Fruit fly (Drosophila melanogaster): ENCODE data around the gene trol.

dm6 chrX:2434913-2435312 is 110.3 kb downstream of the trol start:
- TF ChIP-seq kay (GFP tag; ENCODE audit: borderline replicate concordance) (no peak), Mnt (GFP tag; optimal IDR thresholded peaks at IDR 0.05) (no peak)

Measured in whole organism, adult.